Fruit fly (Drosophila melanogaster): ENCODE data around the gene CG17298.

CG17298 gene

DNA sequence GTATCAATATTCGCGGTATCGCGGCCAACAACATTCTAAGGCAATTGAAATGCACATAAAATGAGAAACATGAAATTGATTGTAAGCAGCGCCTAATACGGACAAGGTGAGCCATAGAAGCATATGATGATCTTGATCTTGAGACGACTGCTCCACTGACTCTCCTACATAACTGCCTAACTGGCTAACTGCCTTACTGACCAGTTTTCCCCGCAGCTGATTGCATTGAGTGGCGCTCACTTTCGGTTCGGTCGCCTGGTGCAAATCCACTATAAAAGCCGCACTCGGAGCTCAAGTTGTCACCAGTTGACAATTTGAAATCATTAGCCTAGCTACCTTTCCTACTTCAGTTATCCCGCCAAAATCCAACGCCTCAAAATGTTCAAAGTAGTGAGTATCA, at the start of gene CG17298:
Gene CG17298, plus strand, starts transcription at position 301 of the 400 bp plus-strand sequence.
- TF ChIP-seq CG8478 (optimal IDR thresholded peaks at IDR 0.05) = no peak
- TF ChIP-seq CTCF (optimal IDR thresholded peaks at IDR 0.05) = no peak

DNA sequence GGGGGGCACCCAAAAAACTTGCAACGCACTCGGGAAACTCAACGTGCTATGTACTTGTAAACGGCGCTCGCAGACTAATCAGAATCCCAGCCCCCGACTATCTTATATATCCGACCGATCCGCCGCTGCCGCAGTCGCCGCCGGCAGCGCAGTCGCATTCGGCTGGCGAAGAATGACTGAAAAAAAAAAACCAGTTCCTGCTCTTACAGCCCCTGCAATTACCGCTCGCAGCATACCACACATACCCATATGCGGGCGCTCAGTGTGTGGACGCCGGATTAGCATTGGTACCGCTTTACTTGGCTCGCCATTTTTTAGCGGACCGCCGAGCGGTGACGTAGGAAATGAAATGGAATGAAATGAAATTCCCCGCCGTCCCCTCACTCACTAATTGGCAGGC, 45.9 kb upstream of the CG17298 start, which contains the start of gene e:
Gene e, minus strand, starts transcription at position 79 of the 400 bp plus-strand sequence.
- TF ChIP-seq CG8478 (optimal IDR thresholded peaks at IDR 0.05) (no peak), CTCF (optimal IDR thresholded peaks at IDR 0.05) (no peak)

DNA sequence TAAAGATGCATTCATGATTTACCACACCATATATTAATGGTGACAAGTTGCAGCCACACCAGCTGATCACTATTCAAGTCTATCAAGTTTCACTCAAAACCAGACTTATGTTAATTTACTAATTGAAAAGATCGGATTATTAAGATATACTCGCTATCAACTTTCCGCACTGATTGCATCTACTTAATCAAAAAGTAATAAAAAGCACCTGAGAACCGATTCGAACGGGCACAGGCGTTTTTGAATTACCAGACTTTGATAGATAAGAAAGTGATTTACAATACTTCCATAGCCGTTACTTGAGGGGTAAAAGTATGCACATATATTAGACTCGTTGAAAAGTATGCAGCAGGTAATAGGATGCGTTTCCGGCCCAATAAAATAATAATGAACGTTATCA, 41.7 kb upstream of the CG17298 start:
- TF ChIP-seq CG8478 (optimal IDR thresholded peaks at IDR 0.05) = no peak
- no peak for TF ChIP-seq CTCF (optimal IDR thresholded peaks at IDR 0.05)

DNA sequence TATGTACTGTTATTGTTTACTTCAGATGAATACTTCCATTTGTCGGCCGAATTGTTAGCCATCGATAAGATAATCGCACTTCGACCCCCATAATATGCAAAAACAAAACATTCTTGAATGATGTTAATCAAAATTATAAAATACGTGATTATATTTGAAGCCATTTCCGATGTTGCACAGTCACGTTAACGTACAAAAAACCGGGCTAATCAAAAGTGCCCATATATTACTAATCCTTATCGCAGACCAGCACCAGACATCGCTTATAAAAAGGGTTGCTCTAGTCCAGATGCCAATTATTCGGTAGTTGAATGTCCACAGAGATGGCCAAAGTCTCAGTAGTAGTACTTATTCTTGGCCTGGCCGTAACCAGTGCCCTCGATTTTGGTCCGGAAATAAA, 40.7 kb upstream of the CG17298 start, which contains the start of gene CG5892:
Gene CG5892, plus strand, starts transcription at position 301 of the 400 bp plus-strand sequence.
- TF ChIP-seq CTCF (optimal IDR thresholded peaks at IDR 0.05) = no peak
- no peak for TF ChIP-seq CG8478 (optimal IDR thresholded peaks at IDR 0.05)

DNA sequence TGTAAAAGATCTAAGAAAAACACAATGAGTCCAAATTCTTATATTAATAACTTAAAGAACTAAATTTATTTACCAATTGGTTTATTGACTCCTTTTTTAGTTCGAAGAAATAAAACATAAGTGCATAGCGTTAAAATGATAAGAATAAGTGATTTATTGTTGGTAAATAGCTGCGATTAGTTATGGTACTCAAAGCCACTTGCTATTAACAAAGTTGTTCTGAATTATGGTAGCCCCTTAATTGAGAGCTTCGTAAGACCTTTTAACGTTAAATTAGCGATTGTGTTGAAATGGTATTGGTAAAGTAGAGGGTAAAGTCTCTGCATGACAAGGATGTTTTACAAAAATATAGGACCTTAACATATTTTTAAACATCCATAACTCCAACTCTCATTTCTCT, 37.2 kb upstream of the CG17298 start:
- TF ChIP-seq CTCF (optimal IDR thresholded peaks at IDR 0.05) (no peak), CG8478 (optimal IDR thresholded peaks at IDR 0.05) (no peak)

DNA sequence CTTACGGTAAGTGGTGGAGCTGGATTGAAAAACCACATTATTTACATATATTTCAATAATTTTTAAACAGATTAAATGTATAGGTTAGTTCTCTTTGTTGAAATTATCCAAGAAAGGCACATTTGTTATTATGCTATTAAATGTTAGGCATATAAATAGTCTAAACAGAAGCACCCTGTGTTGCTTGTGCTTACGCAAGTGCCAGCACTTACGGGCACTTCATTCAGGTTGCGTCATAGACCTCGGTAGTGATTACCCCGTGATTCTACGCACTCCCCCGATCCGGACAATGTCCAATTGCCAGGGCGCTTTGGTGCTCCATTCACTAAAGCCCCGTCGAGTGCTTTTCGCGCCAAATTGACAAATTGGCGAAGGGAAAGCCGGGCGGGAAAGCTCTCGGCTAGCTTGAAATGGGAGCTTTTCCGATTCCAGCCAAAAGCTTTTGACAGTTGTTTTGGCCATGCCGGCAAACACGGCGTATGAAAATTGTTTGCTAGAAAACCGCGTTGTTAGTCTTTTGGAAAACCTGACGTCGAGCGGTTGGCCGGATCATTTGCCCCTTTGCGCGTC, 36.4 kb upstream of the CG17298 start, which contains the start of gene ETHR:
Gene ETHR, plus strand, starts transcription at position 520 of the 570 bp plus-strand sequence.
- TF ChIP-seq CTCF (optimal IDR thresholded peaks at IDR 0.05) = no peak
- TF ChIP-seq CG8478 (optimal IDR thresholded peaks at IDR 0.05) = no peak

DNA sequence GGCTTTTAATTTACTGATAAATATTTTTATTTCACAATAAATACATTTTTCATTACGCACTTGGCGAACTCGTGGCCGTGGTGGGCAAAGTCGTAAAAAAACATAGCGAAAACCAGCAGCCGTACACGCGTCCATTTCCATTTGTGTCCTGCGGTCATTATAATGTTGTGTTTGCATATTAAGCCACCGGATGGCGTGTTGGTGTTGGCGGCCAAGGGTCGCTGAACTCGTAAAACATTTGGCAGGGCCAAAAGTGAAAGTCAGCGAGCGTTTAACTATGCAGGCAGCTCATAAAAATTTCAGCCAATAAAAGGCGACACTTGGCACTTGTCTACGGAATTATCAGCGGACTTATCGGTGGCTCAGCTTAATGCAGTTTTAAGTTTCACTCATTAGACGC, 30.5 kb upstream of the CG17298 start:
- TF ChIP-seq CG8478 (optimal IDR thresholded peaks at IDR 0.05) = no peak
- TF ChIP-seq CTCF (optimal IDR thresholded peaks at IDR 0.05) = peak; percentile 64

DNA sequence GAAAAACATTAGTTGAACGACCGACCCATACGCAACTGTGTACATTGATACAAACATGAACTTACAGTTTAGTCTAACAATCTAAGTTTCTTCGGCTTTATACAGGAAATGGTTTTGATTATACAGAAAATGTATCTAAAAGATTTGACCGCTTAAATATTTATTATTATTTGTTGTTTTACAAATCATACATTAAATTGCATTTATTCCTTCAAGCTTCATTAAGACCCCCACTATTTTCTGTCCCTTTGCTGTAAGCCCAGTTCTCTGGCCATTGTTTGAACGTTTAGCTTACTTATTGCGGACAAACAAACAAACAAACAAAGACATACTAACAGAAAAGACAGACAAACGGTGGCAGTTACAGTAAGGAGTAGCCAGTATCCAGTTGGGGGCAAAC, 28.7 kb upstream of the CG17298 start:
- TF ChIP-seq CG8478 (optimal IDR thresholded peaks at IDR 0.05) (no peak), CTCF (optimal IDR thresholded peaks at IDR 0.05) (no peak)

DNA sequence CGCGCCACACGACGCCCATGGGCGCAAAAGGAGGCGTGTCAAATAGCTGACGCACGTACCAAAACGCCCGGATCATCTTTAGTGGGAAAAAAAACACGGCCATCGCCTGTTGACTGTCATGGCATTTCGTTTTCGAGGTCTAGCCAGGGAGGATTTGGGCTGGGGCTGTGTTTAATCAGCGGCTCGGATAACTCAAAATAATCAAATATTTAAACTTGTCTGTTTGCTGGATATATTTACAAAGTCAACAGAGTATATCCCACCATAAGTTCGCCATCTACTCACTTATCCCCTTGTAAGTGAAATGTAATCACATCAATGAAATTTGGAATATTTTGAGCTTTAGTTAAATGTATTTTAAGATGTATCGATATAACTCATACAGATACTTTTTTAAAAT, 22.2 kb upstream of the CG17298 start:
- TF ChIP-seq CG8478 (optimal IDR thresholded peaks at IDR 0.05) = no peak
- no peak for TF ChIP-seq CTCF (optimal IDR thresholded peaks at IDR 0.05)

DNA sequence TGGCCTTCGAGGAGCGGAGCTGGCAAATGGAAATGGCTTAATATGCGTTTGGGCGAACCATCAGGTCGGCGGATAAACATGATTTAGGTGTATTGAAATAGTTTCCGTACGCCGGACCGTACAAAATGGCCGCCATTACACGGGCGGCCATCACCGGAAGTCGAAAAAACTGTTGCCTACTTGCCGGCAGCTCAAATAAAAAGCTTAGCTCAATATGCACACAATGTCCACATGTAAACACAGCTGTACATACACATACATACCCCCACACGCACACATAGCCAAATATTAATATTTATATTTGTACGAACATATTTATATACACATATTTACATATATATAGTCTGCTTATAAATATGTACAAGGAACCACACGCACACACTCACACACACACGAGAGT, 19.8 kb upstream of the CG17298 start:
- TF ChIP-seq CTCF (optimal IDR thresholded peaks at IDR 0.05) = no peak
- no peak for TF ChIP-seq CG8478 (optimal IDR thresholded peaks at IDR 0.05)

DNA sequence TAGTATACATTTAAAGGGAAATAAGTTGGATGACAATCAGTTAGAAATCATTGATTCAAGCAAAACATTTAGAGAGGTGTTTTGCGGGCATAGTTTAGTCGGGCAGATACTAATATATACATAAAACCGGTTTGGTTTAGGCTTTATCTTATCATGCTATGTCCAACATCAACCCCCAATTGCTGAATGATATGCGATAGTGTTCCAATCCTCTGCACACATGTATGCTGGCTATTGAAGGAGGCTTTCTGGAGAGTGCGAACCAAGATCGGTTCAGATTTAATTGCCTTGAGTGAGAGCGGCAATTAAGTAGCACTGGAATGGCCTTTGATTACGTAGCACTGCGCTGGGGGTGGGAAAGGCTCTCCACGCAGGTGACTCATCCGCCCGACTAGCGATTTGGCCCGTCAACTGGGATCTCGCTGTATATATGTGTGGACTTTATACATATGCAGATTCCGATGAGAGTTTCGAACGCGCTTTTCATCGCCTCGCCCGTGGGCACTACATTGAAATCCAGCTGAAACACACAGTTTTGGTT, 15.0 kb upstream of the CG17298 start:
- TF ChIP-seq CG8478 (optimal IDR thresholded peaks at IDR 0.05) = no peak
- no peak for TF ChIP-seq CTCF (optimal IDR thresholded peaks at IDR 0.05)

DNA sequence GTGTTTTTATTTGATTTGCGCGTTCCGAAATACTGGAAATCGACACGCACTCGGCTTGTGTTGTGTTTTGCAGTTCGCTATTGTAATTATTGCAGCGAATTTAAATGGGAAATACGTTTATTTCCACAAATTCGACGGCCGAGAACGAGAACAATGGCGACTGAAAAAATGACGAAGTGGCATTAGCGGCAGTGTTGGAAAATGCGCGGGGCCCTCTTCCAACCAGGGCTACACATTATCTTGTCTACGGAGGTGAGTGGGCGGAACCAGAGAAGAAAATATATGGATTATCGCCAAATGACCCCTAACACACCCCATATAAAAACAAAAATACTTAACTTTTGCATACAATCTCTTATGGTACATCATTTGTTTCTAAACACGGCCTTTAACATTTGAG, 14.1 kb upstream of the CG17298 start, which contains the start of gene Rab1:
Gene Rab1, minus strand, starts transcription at position 188 of the 400 bp plus-strand sequence.
- no peak for TF ChIP-seq CTCF (optimal IDR thresholded peaks at IDR 0.05)
- no peak for TF ChIP-seq CG8478 (optimal IDR thresholded peaks at IDR 0.05)

DNA sequence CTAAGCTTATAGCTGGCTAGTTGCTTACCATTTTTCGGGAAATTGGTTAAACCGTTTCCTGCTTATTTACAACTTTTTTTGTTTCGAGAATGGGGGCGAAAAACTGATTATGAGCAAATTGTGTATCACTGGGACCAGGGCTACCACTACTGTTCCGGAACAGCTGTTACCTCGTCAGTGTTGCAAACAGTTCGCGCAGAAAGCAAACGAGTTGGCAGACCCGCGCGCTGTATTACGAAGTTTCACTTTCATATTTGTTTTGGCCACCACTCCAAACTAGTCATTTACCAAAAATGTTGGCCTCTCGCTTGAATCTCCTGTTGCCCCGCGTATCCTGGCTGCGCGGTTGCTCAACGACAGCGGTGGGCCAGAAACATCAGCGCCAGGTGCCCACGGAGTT, 13.1 kb upstream of the CG17298 start, which contains the start of the genes AP-2sigma and Idi:
Gene AP-2sigma, minus strand, starts transcription at position 153 of the 400 bp plus-strand sequence.
Gene Idi, plus strand, starts transcription at position 204 of the 400 bp plus-strand sequence.
- TF ChIP-seq CG8478 (optimal IDR thresholded peaks at IDR 0.05) (no peak), CTCF (optimal IDR thresholded peaks at IDR 0.05) (no peak)

DNA sequence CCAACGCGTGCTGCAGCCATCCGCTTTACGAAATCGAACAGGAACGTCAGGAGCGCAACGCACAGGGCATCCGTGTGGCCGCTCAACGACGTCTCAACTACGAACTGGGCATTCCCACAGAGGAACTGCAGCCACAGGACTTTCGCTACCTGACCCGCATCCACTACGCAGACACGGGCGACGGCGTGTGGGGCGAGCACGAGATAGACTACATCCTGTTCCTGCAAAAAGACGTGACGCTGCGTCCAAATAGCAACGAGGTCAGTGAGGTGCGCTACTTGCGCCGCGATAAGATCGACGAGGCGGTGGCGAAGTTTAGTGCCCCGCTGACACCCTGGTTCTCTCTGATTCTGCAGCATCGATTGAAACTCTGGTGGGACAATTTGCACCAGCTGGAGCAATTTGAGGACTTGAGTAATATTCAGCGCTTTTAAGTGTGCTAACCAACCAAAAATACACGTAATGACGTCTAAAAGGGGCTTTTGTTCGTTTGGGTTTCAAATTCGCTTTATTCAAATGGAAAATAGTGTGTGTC, 12.3 kb upstream of the CG17298 start:
- TF ChIP-seq CG8478 (optimal IDR thresholded peaks at IDR 0.05) = no peak
- no peak for TF ChIP-seq CTCF (optimal IDR thresholded peaks at IDR 0.05)

DNA sequence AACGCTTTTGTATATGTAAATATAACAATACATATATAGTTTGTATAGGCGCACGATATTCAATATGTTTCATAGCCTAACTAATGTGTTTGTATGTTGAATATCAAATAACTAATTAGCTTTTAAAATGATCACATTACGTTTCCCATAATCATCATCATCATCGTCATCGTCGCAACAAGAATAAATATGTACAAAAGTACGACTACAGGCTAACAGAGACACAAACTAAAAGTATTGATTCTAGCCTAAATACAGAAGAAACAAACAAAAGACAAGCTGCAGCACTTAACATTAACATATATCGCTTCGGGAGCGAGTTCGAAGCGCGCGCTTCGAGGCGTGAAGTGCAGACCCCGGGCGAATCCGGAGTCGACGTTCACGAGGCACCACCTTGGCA, 11.8 kb upstream of the CG17298 start:
- no peak for TF ChIP-seq CTCF (optimal IDR thresholded peaks at IDR 0.05)
- TF ChIP-seq CG8478 (optimal IDR thresholded peaks at IDR 0.05) = no peak

DNA sequence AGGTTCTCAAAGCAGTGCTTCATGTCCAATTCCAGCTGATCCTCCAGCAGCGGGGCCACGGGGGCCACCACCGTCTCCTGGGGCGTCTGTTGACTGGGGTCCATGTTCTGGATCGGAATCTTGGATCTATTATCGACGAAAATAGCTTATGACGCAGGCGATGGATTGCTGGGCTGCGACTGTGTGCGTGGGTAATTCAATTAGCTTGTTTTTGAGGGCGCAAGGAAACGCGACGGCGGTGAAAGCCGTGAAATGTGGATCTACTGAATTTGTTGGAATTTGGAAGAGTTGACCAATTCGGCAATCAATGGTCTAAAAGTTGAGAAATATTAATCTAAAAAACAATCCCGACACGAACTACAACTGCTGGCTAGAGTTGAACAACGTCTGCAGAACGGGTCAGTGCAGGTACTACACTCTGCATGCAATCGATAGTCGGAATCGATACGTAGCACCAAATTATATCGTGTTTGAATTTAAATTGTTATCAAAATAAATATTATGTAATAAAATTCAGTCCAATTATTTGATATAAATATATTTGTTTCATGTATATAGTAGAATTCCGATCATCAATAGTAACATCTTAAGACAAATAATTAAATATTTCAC, 9.5 kb upstream of the CG17298 start, which contains the start of gene CG3308:
Gene CG3308, minus strand, starts transcription at position 391 of the 612 bp plus-strand sequence.
- TF ChIP-seq CTCF (optimal IDR thresholded peaks at IDR 0.05) (peak in 1 of 2 experiments; percentile 8), CG8478 (optimal IDR thresholded peaks at IDR 0.05) (no peak)
